Worm (Caenorhabditis elegans) whole organism, L4 larva: ENCODE data around the gene ddx-15.

Experiments
- arid-1 ChIP-seq: fragments of 200-800 bp; sonication (Bioruptor generic); conservative IDR thresholded peaks from 2 replicates; pipeline ENCODE4 v1.3.6; 2022; ENCODE audit warnings: missing genetic modification reagents, missing genetic modification characterization, missing compliant biosample characterization
- ceh-82 ChIP-seq: sonication (generic microtip); optimal IDR thresholded peaks from 2 replicates; lab custom pipeline; 2017; ENCODE audit warnings: missing biosample characterization, missing genetic modification characterization
- snpc-4 ChIP-seq: fragments of 150-350 bp; optimal IDR thresholded peaks from 2 replicates; lab custom pipeline; 2014; ENCODE audit warnings: missing biosample characterization, missing genetic modification characterization
- unc-62 ChIP-seq, 3 experiments: fragments of 150-350 bp in 1 of 3; sonication (generic microtip); optimal IDR thresholded peaks in 2 of 3; peaks in 1 of 3; 1 replicate in 1 of 3; 2 replicates in 2 of 3; lab custom pipeline; 2014 to 2017; ENCODE audit warnings: missing biosample characterization in 3 of 3, missing genetic modification characterization in 3 of 3, missing genetic modification reagents in 3 of 3, missing genotype in 1 of 3

DNA sequence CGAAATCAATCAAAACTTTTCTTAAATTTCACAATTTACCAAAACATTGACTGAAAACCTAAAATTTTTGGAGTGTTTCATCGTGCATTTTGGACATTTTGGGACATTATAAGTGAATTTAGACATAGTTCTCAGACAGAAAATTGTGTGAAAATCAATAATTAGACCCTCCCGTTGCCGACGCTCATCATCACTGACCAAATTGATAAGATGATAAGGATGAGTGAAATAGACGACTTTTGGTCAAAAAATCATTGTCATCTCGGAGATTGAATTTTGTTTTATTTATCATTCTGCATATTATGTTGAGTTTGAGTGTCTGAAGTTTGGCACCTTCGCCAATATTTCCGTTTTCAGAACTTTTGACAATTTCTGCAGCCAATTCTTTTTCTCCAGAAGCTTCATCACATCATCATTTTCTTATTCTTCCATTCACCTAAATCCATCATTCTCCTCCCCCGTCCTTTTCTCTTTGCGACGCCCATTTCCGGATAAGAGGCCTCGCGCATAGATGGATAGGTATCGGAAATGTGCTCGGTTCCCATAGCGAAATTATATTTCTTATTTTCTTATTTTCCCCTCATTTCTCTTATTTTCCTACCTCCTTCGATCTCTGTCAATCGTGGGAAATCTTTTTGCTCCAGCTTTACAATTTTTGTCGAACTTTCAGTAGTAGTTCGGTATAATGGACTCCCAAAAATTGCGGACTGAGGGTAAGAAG is 20.2 kb upstream of the ddx-15 start, which contains the start of gene bas-1:
- TF ChIP-seq ceh-82 (tag; lab: Kevin White, UChicago): no peak
- no peak for TF ChIP-seq unc-62 (GFP tag; optimal IDR thresholded peaks at IDR 0.05 in 1 of 2; lab: Kevin White, UChicago)
- TF ChIP-seq unc-62 (tag; optimal IDR thresholded peaks at IDR 0.05; lab: Kevin White, UChicago): no peak
- TF ChIP-seq arid-1 (GFP tag; lab: Robert Waterston, UW): no peak
- no peak for TF ChIP-seq snpc-4 (tag; lab: Kevin White, UChicago)
